Worm (Caenorhabditis elegans): ENCODE data around the gene C25F9.12.
A peak's percentile ranks its signal among the peaks of the same experiment; 100 is the strongest.

C25F9.12 gene

ce11 chrV:19402855-19403254 is at the start of gene C25F9.12:
Gene C25F9.12 (minus strand): TSS chrV:19402955.
- TF ChIP-seq fos-1 (tag; optimal IDR thresholded peaks at IDR 0.05) = no peak

ce11 chrV:19449544-19449943 is 46.8 kb upstream of the C25F9.12 start, which contains the start of gene M04C3.5:
Gene M04C3.5 (plus strand): TSS chrV:19449733.
- TF ChIP-seq unc-55 (GFP tag; optimal IDR thresholded peaks at IDR 0.05) = no peak
- peak; percentile 33 for TF ChIP-seq fos-1 (tag; optimal IDR thresholded peaks at IDR 0.05)
- TF ChIP-seq lin-13 (GFP tag; optimal IDR thresholded peaks at IDR 0.05) = no peak

ce11 chrV:19448805-19449204 is 46.0 kb upstream of the C25F9.12 start, which contains the start of gene M04C3.2:
Gene M04C3.2 (minus strand): TSS chrV:19448905.
- TF ChIP-seq ceh-82 (tag; optimal IDR thresholded peaks at IDR 0.05) (no peak), unc-62 (GFP tag; optimal IDR thresholded peaks at IDR 0.05) (no peak), nhr-21 (tag; optimal IDR thresholded peaks at IDR 0.05) (no peak), mdl-1 (tag; optimal IDR thresholded peaks at IDR 0.05) (no peak), ceh-16 (tag; optimal IDR thresholded peaks at IDR 0.05) (no peak), egl-27 (tag; optimal IDR thresholded peaks at IDR 0.05) (no peak), skn-1 (tag; optimal IDR thresholded peaks at IDR 0.05) (no peak), nhr-23 (tag; optimal IDR thresholded peaks at IDR 0.05) (no peak), aly-2 (tag; optimal IDR thresholded peaks at IDR 0.05) (no peak), elt-3 (tag; optimal IDR thresholded peaks at IDR 0.05) (no peak), nhr-77 (tag; optimal IDR thresholded peaks at IDR 0.05) (no peak), peb-1 (tag; optimal IDR thresholded peaks at IDR 0.05) (no peak), crh-2 (tag; optimal IDR thresholded peaks at IDR 0.05) (no peak)

- TF ChIP-seq sma-9 (GFP tag; optimal IDR thresholded peaks at IDR 0.05) (peak; percentile 34), sma-9 (tag; optimal IDR thresholded peaks at IDR 0.05) (no peak), unc-55 (GFP tag; optimal IDR thresholded peaks at IDR 0.05) (no peak), fos-1 (tag; optimal IDR thresholded peaks at IDR 0.05) (peak; percentile 52)
These were observed 42.7 kb upstream of the C25F9.12 start, which contains the start of gene M04C3.1 for ce11 chrV:19445442-19445841. Gene M04C3.1 (minus strand): TSS chrV:19445605.

ce11 chrV:19443599-19443998 is 40.8 kb upstream of the C25F9.12 start:
- TF ChIP-seq nhr-6 (tag; optimal IDR thresholded peaks at IDR 0.05) = no peak

- TF ChIP-seq lin-39 (tag; optimal IDR thresholded peaks at IDR 0.05) (no peak), fos-1 (tag; optimal IDR thresholded peaks at IDR 0.05) (peak; percentile 49), nhr-77 (tag; optimal IDR thresholded peaks at IDR 0.05) (no peak)
These were observed 33.6 kb upstream of the C25F9.12 start, which contains the start of gene C25F9.14 for ce11 chrV:19436307-19436706. Gene C25F9.14 (plus strand): TSS chrV:19436484.

- TF ChIP-seq ZK546.5 (tag; optimal IDR thresholded peaks at IDR 0.05) = no peak
- TF ChIP-seq fos-1 (tag; optimal IDR thresholded peaks at IDR 0.05) = peak; percentile 10
These were observed 31.2 kb upstream of the C25F9.12 start, which contains the start of gene C25F9.16 for ce11 chrV:19433806-19434437. Gene C25F9.16 (plus strand): TSS chrV:19434387.

- TF ChIP-seq crh-2 (tag; optimal IDR thresholded peaks at IDR 0.05) (no peak), ztf-11 (tag; optimal IDR thresholded peaks at IDR 0.05) (no peak), nhr-21 (tag; optimal IDR thresholded peaks at IDR 0.05) (no peak), unc-55 (GFP tag; optimal IDR thresholded peaks at IDR 0.05) (no peak), lin-11 (tag; optimal IDR thresholded peaks at IDR 0.05) (no peak), lin-39 (tag; optimal IDR thresholded peaks at IDR 0.05) (no peak), aly-2 (tag; optimal IDR thresholded peaks at IDR 0.05) (no peak), blmp-1 (tag; optimal IDR thresholded peaks at IDR 0.05; ENCODE audit: insufficient read depth) (no peak), alr-1 (tag; optimal IDR thresholded peaks at IDR 0.05) (no peak), mdl-1 (tag; optimal IDR thresholded peaks at IDR 0.05) (no peak), sem-4 (tag; optimal IDR thresholded peaks at IDR 0.05) (no peak), nhr-10 (tag; optimal IDR thresholded peaks at IDR 0.05) (no peak), mbf-1 (tag; optimal IDR thresholded peaks at IDR 0.05) (no peak), nhr-6 (tag; optimal IDR thresholded peaks at IDR 0.05) (no peak), egl-27 (tag; optimal IDR thresholded peaks at IDR 0.05) (no peak), lsy-2 (tag; optimal IDR thresholded peaks at IDR 0.05) (no peak), dmd-4 (tag; optimal IDR thresholded peaks at IDR 0.05) (no peak), ceh-16 (tag; optimal IDR thresholded peaks at IDR 0.05) (no peak), nhr-129 (tag; optimal IDR thresholded peaks at IDR 0.05) (no peak), nhr-237 (tag; optimal IDR thresholded peaks at IDR 0.05) (no peak)
These were observed 30.2 kb upstream of the C25F9.12 start, which contains the start of gene C25F9.11 for ce11 chrV:19432972-19433371. Gene C25F9.11 (minus strand): TSS chrV:19433072.
